Fruit fly (Drosophila melanogaster) whole organism, prepupa: ENCODE results near the gene CG7988.

Source experiments
- CG11762 ChIP-seq: fragments of 200-800 bp; sonication (Bioruptor generic); optimal IDR thresholded peaks from 3 replicates; lab custom pipeline; 2016; ENCODE audit warnings: missing biosample characterization, missing genetic modification characterization; ENCODE audit not compliant: insufficient read depth
- CG1621 ChIP-seq: fragments of 200-800 bp; sonication (Bioruptor generic); optimal IDR thresholded peaks from 3 replicates; lab custom pipeline; 2018; ENCODE audit warnings: missing biosample characterization, mild to moderate bottlenecking, missing genetic modification characterization
- CG16779 ChIP-seq: fragments of 200-800 bp; sonication (Bioruptor generic); optimal IDR thresholded peaks from 3 replicates; lab custom pipeline; 2017; ENCODE audit warnings: missing biosample characterization, mild to moderate bottlenecking, missing genetic modification characterization
- CG34406 ChIP-seq: fragments of 200-800 bp; sonication (Bioruptor generic); optimal IDR thresholded peaks from 3 replicates; lab custom pipeline; 2016; ENCODE audit warnings: missing biosample characterization, missing genetic modification characterization
- CG3919 ChIP-seq: fragments of 200-800 bp; sonication (Bioruptor generic); optimal IDR thresholded peaks from 3 replicates; lab custom pipeline; 2016; ENCODE audit warnings: missing biosample characterization, missing genetic modification characterization
- CG6163 ChIP-seq: fragments of 200-800 bp; sonication (Bioruptor generic); IDR thresholded peaks from 3 replicates; pipeline ENCODE4 v1.3.6; 2022; ENCODE audit warnings: missing biosample characterization, missing genetic modification characterization
- CG6276 ChIP-seq: fragments of 200-800 bp; sonication (Bioruptor generic); optimal IDR thresholded peaks from 2 replicates; lab custom pipeline; 2017; ENCODE audit warnings: missing biosample characterization, mild to moderate bottlenecking, missing genetic modification characterization
- CG6792 ChIP-seq: fragments of 200-800 bp; sonication (Bioruptor generic); optimal IDR thresholded peaks from 3 replicates; lab custom pipeline; 2016; ENCODE audit warnings: missing biosample characterization, missing genetic modification characterization
- CG6808 ChIP-seq: fragments of 200-800 bp; sonication (Bioruptor generic); optimal IDR thresholded peaks from 3 replicates; lab custom pipeline; 2017; ENCODE audit warnings: missing biosample characterization, missing genetic modification characterization, mild to moderate bottlenecking, moderate library complexity, missing genetic modification reagents
- CG8119 ChIP-seq: fragments of 200-800 bp; sonication (Bioruptor generic); IDR thresholded peaks from 3 replicates; pipeline ENCODE4 v1.3.6; 2022; ENCODE audit warnings: missing biosample characterization, missing genetic modification characterization
- CG9139 ChIP-seq: fragments of 200-800 bp; sonication (Bioruptor generic); optimal IDR thresholded peaks from 3 replicates; lab custom pipeline; 2017; ENCODE audit warnings: missing biosample characterization, mild to moderate bottlenecking, missing genetic modification characterization
- Hr38 ChIP-seq: sonication (Bioruptor generic); optimal IDR thresholded peaks from 2 replicates; lab custom pipeline; 2016; ENCODE audit warnings: missing biosample characterization, missing genetic modification characterization
- Met ChIP-seq: fragments of 200-800 bp; sonication (Bioruptor generic); optimal IDR thresholded peaks from 3 replicates; lab custom pipeline; 2016; ENCODE audit warnings: missing biosample characterization, missing genetic modification characterization
- OdsH ChIP-seq: fragments of 200-800 bp; sonication (Bioruptor generic); optimal IDR thresholded peaks from 3 replicates; lab custom pipeline; 2016; ENCODE audit warnings: missing biosample characterization, missing genetic modification characterization
- Smox ChIP-seq: fragments of 200-800 bp; sonication (Bioruptor generic); optimal IDR thresholded peaks from 3 replicates; lab custom pipeline; 2016; ENCODE audit warnings: missing biosample characterization, missing genetic modification characterization
- fd85E ChIP-seq: fragments of 200-800 bp; sonication (Bioruptor generic); optimal IDR thresholded peaks from 3 replicates; lab custom pipeline; 2016; ENCODE audit warnings: missing biosample characterization, missing genetic modification characterization
- spab ChIP-seq: fragments of 200-800 bp; sonication (Bioruptor generic); optimal IDR thresholded peaks from 2 replicates; lab custom pipeline; 2017; ENCODE audit warnings: missing biosample characterization, mild to moderate bottlenecking, missing genetic modification characterization, missing genetic modification reagents
- topi ChIP-seq: fragments of 200-800 bp; sonication (Bioruptor generic); optimal IDR thresholded peaks from 3 replicates; lab custom pipeline; 2016; ENCODE audit warnings: missing biosample characterization, missing genetic modification characterization

Gene CG7988

DNA sequence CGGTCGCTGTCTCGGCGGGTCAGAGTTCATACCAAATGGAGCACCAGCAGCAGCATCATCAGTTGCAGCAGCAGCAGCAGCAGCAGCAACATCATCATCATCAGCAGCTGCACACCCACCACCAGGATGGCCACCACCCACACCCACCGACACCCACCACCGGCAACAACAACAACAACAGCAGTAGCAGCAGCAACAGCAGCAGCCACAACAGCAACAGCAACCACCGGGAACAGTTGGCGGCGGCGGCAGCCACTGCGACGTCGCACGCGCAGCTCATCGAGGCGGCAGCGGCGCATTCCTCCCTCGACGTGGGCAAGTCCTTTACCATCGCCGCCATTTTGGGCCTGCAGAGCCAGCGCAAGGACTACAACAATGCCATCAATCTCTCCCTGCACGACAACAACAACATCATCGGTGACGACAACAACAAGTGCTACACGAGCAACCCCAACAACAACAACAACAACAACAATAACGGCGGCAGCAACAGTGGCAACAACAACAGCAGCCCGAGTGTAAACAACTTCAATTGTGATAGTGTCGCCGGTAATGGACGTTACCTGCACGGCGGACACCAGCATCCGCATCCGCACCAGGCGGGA lies 49.5 kb downstream of the CG7988 start:
- TF ChIP-seq Met (no peak), CG6276 (GFP tag; lab: Kevin White, UChicago) (no peak), fd85E (GFP tag; lab: Kevin White, UChicago) (no peak), CG6792 (GFP tag; lab: Kevin White, UChicago) (no peak), CG6163 (GFP tag; lab: Robert Waterston, UW) (no peak), CG9139 (GFP tag; lab: Kevin White, UChicago) (no peak), OdsH (GFP tag; lab: Kevin White, UChicago) (no peak), Hr38 (GFP tag; lab: Kevin White, UChicago) (no peak), CG6808 (no peak), CG8119 (GFP tag; lab: Robert Waterston, UW) (no peak), Smox (no peak), CG11762 (GFP tag; lab: Kevin White, UChicago) (no peak), spab (GFP tag; lab: Kevin White, UChicago) (no peak), topi (GFP tag; lab: Kevin White, UChicago) (no peak), CG3919 (GFP tag; lab: Kevin White, UChicago) (no peak), CG34406 (GFP tag; lab: Kevin White, UChicago) (no peak), CG16779 (no peak), CG1621 (no peak)
